Fruit fly (Drosophila melanogaster) whole organism, wandering third instar larva: ENCODE results near the gene CG7386.

Experiments used
- CrebA ChIP-seq: fragments of 200-800 bp; sonication (Bioruptor generic); optimal IDR thresholded peaks from 2 replicates; lab custom pipeline; 2016; ENCODE audit warnings: missing biosample characterization, mild to moderate bottlenecking, missing genetic modification characterization, borderline replicate concordance
- Dif ChIP-seq: fragments of 200-275, 200-300 bp; sonication (Bioruptor generic); optimal IDR thresholded peaks from 2 replicates; lab custom pipeline; 2018; ENCODE audit warnings: missing biosample characterization, missing genetic modification characterization; ENCODE audit not compliant: partially characterized antibody
- Rel ChIP-seq, 2 experiments: fragments of 200-800 bp; sonication (Bioruptor generic) in 1 of 2; optimal IDR thresholded peaks; 2 replicates in 1 of 2; 3 replicates in 1 of 2; lab custom pipeline; 2016 to 2019; ENCODE audit warnings: mild to moderate bottlenecking in 2 of 2, missing biosample characterization in 2 of 2, missing genetic modification characterization in 2 of 2, moderate library complexity in 1 of 2
- Vsx2 ChIP-seq: fragments of 200-300, 225-300 bp; sonication (Bioruptor generic); optimal IDR thresholded peaks from 2 replicates; lab custom pipeline; 2018; ENCODE audit warnings: missing biosample characterization, missing genetic modification characterization; ENCODE audit not compliant: partially characterized antibody
- jim ChIP-seq: fragments of 175-275, 200-325 bp; sonication (Bioruptor generic); optimal IDR thresholded peaks from 2 replicates; lab custom pipeline; 2016; ENCODE audit warnings: missing biosample characterization, mild to moderate bottlenecking, missing genetic modification characterization
- lola ChIP-seq: fragments of >200 bp; optimal IDR thresholded peaks from 2 replicates; lab custom pipeline; 2017; ENCODE audit warnings: missing biosample characterization, missing genetic modification characterization

DNA sequence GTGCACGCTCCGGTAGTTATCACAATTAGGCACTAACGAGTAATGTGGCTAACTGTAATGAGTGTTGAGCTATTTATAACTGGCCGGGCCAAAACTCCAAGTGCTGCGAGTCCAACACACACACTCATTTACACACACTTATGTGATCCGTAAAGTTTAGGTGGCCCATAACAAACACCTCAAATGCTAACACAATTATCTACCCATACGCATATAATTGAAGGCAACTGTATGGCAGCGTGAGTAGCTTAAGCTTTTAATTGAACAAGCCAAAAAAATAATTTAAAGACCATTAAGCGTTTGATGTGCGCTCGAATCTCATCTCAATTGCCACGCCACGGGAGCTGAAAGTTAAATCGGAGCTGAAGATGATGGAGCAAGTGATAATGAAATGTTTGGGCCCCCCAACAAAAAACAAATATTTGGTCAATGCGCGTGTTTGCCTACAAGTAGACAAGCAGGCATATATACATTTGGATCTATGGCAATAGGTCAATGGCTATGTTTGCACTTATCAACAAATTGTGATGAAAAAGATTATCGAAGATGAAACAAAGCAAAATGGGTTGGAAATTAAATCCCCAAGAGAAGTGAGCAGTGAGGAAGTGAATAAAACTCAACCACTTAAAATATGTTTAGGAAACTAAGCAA, 49.5 kb upstream of the CG7386 start, which contains the start of gene Cpr65Av:
- TF ChIP-seq lola (GFP tag; lab: Kevin White, UChicago): no peak
- no peak for TF ChIP-seq CrebA (GFP tag; lab: Kevin White, UChicago)
- TF ChIP-seq jim (GFP tag; lab: Kevin White, UChicago): no peak
- no peak for TF ChIP-seq Vsx2
- no peak for TF ChIP-seq Rel (GFP tag; optimal IDR thresholded peaks at IDR 0.05; lab: Kevin White, UChicago)
- no peak for TF ChIP-seq Rel (tag; optimal IDR thresholded peaks at IDR 0.05; lab: Kevin White, UChicago)
- TF ChIP-seq Dif (GFP tag; lab: Kevin White, UChicago): no peak
